Worm (Caenorhabditis elegans) whole organism, L1 larva: ENCODE measurements around the gene Y26G10.1.

Experiments
- ceh-82 ChIP-seq, 3 experiments: fragments of 150-350 bp in 1 of 3; sonication (generic microtip) in 2 of 3; optimal IDR thresholded peaks; 2 replicates each; lab custom pipeline; 2014 to 2017; ENCODE audit warnings: missing biosample characterization in 3 of 3, missing genetic modification characterization in 3 of 3
- elt-3 ChIP-seq, 6 experiments: fragments of 150-350 bp in 1 of 6; sonication (generic microtip); optimal IDR thresholded peaks; 2 replicates each; lab custom pipeline; 2017 to 2018; ENCODE audit warnings: missing biosample characterization in 6 of 6, missing genetic modification characterization in 6 of 6, inconsistent platforms in 1 of 6
- pqm-1 ChIP-seq: sonication (generic microtip); optimal IDR thresholded peaks from 3 replicates; lab custom pipeline; 2017; ENCODE audit warnings: missing biosample characterization, missing genetic modification characterization
- sptf-1 ChIP-seq: fragments of 150-350 bp; optimal IDR thresholded peaks from 2 replicates; lab custom pipeline; 2014; ENCODE audit warnings: missing biosample characterization, missing genetic modification characterization
- tbx-2 ChIP-seq: sonication (generic microtip); optimal IDR thresholded peaks from 2 replicates; lab custom pipeline; 2016; ENCODE audit warnings: missing genetic modification characterization, missing compliant biosample characterization
- unc-62 ChIP-seq: fragments of 150-350 bp; optimal IDR thresholded peaks from 2 replicates; lab custom pipeline; 2014; ENCODE audit warnings: missing biosample characterization, missing genetic modification reagents, missing genetic modification characterization
- zag-1 ChIP-seq: fragments of 150-350 bp; optimal IDR thresholded peaks from 2 replicates; lab custom pipeline; 2014; ENCODE audit warnings: missing biosample characterization, missing genetic modification characterization

- no peak for TF ChIP-seq ceh-82 (tag; optimal IDR thresholded peaks at IDR 0.05; lab: Kevin White, UChicago)
- no peak for TF ChIP-seq tbx-2 (tag; lab: Kevin White, UChicago)
- no peak for TF ChIP-seq zag-1 (tag; lab: Kevin White, UChicago)
- no peak for TF ChIP-seq sptf-1 (tag; lab: Kevin White, UChicago)
- TF ChIP-seq pqm-1 (tag; lab: Kevin White, UChicago) = no peak
- no peak for TF ChIP-seq elt-3 (tag; optimal IDR thresholded peaks at IDR 0.05; lab: Kevin White, UChicago)
- TF ChIP-seq unc-62 (GFP tag; lab: Kevin White, UChicago) = no peak
Observed at ce11 chrV:17686852-17687251, 8.8 kb downstream of the Y26G10.1 start, which contains the start of gene F59A1.18.
